Fruit fly (Drosophila melanogaster) whole organism, embryonic: ENCODE data around the gene Sqor.

Source experiments
- CG11696 ChIP-seq: fragments of 200-800 bp; sonication (Bioruptor generic); IDR thresholded peaks from 2 replicates; pipeline ENCODE4 v1.3.6; 2022; ENCODE audit warnings: missing biosample characterization, missing genetic modification characterization
- CG12391 ChIP-seq: fragments of 200-800 bp; sonication (Bioruptor generic); optimal IDR thresholded peaks from 3 replicates; lab custom pipeline; 2018; ENCODE audit warnings: missing biosample characterization, mild to moderate bottlenecking, missing genetic modification characterization, moderate library complexity
- CG15073 ChIP-seq: fragments of 200-800 bp; sonication (Bioruptor generic); optimal IDR thresholded peaks from 2 replicates; lab custom pipeline; 2016; ENCODE audit warnings: missing biosample characterization, missing genetic modification characterization
- CG17912 ChIP-seq: fragments of 200-800 bp; sonication (Bioruptor generic); optimal IDR thresholded peaks from 2 replicates; lab custom pipeline; 2018; ENCODE audit warnings: missing biosample characterization, mild to moderate bottlenecking, missing genetic modification characterization
- CG2116 ChIP-seq: fragments of 200-800 bp; sonication (Bioruptor generic); optimal IDR thresholded peaks from 3 replicates; lab custom pipeline; 2018; ENCODE audit warnings: missing biosample characterization, mild to moderate bottlenecking, missing genetic modification characterization
- CG2889 ChIP-seq: fragments of 200-800 bp; sonication (Bioruptor generic); IDR thresholded peaks from 3 replicates; pipeline ENCODE4 v1.3.6; 2022; ENCODE audit warnings: missing biosample characterization, missing genetic modification characterization
- CG32767 ChIP-seq: fragments of 200-800 bp; sonication (Bioruptor generic); IDR thresholded peaks from 2 replicates; pipeline ENCODE4 v1.3.6; 2022; ENCODE audit warnings: missing biosample characterization, missing genetic modification characterization
- CG34224 ChIP-seq: fragments of 200-800 bp; sonication (Bioruptor generic); IDR thresholded peaks from 3 replicates; pipeline ENCODE4 v1.3.6; 2022; ENCODE audit warnings: missing biosample characterization, missing genetic modification characterization; ENCODE audit not compliant: partially characterized antibody
- CG4617 ChIP-seq: fragments of 200-800 bp; sonication (Bioruptor generic); optimal IDR thresholded peaks from 3 replicates; lab custom pipeline; 2016; ENCODE audit warnings: missing biosample characterization, missing genetic modification characterization, borderline replicate concordance
- CG4854 ChIP-seq: fragments of 200-800 bp; sonication (Bioruptor generic); optimal IDR thresholded peaks from 2 replicates; lab custom pipeline; 2016; ENCODE audit warnings: missing biosample characterization, missing genetic modification characterization, inconsistent platforms
- CG6683 ChIP-seq: fragments of 200-800 bp; sonication (Bioruptor generic); optimal IDR thresholded peaks from 2 replicates; lab custom pipeline; 2017; ENCODE audit warnings: missing biosample characterization, mild to moderate bottlenecking, missing genetic modification characterization, missing genetic modification reagents
- CG6813 ChIP-seq: fragments of 200-800 bp; sonication (Bioruptor generic); optimal IDR thresholded peaks from 2 replicates; lab custom pipeline; 2017; ENCODE audit warnings: missing biosample characterization, missing genetic modification characterization, mild to moderate bottlenecking, moderate library complexity, missing genetic modification reagents
- CG7271 ChIP-seq: fragments of 200-800 bp; sonication (Bioruptor generic); optimal IDR thresholded peaks from 2 replicates; lab custom pipeline; 2018; ENCODE audit warnings: missing biosample characterization, mild to moderate bottlenecking, missing genetic modification characterization, moderate library complexity
- CG7963 ChIP-seq: fragments of 200-800 bp; sonication (Bioruptor generic); IDR thresholded peaks from 3 replicates; pipeline ENCODE4 v1.3.6; 2022; ENCODE audit warnings: missing biosample characterization, missing genetic modification characterization; ENCODE audit not compliant: partially characterized antibody
- CG8478 ChIP-seq: fragments of >200 bp; optimal IDR thresholded peaks from 2 replicates; lab custom pipeline; 2018
- CG9727 ChIP-seq: fragments of 200-800 bp; sonication (Bioruptor generic); optimal IDR thresholded peaks from 3 replicates; lab custom pipeline; 2017; ENCODE audit warnings: missing biosample characterization, mild to moderate bottlenecking, missing genetic modification characterization
- CG9797 ChIP-seq: fragments of 200-800 bp; sonication (Bioruptor generic); optimal IDR thresholded peaks from 3 replicates; lab custom pipeline; 2018; ENCODE audit warnings: missing biosample characterization, mild to moderate bottlenecking, missing genetic modification characterization
- Dek ChIP-seq: fragments of 200-800 bp; sonication (Bioruptor generic); optimal IDR thresholded peaks from 3 replicates; lab custom pipeline; 2019; ENCODE audit warnings: missing biosample characterization, mild to moderate bottlenecking, missing genetic modification characterization, moderate library complexity
- Gsc ChIP-seq: fragments of 200-800 bp; sonication (Bioruptor generic); IDR thresholded peaks from 2 replicates; pipeline ENCODE4 v1.3.6; 2022; ENCODE audit warnings: missing biosample characterization, missing genetic modification characterization
- H2.0 ChIP-seq: fragments of 200-800 bp; sonication (Bioruptor generic); IDR thresholded peaks from 2 replicates; pipeline ENCODE4 v1.3.6; 2022; ENCODE audit warnings: missing biosample characterization, missing genetic modification characterization
- Mes4 ChIP-seq: fragments of 200-800 bp; sonication (Bioruptor generic); optimal IDR thresholded peaks from 2 replicates; lab custom pipeline; 2016; ENCODE audit warnings: missing biosample characterization, missing genetic modification characterization
- Nf-YB ChIP-seq: fragments of 200-800 bp; sonication (Bioruptor generic); optimal IDR thresholded peaks from 3 replicates; lab custom pipeline; 2019; ENCODE audit warnings: missing biosample characterization, mild to moderate bottlenecking, missing genetic modification characterization, moderate library complexity
- Poxn ChIP-seq: fragments of 200-800 bp; sonication (Bioruptor generic); IDR thresholded peaks from 2 replicates; pipeline ENCODE4 v1.3.6; 2022; ENCODE audit warnings: missing biosample characterization, missing genetic modification characterization
- Side ChIP-seq: fragments of 200-800 bp; sonication (Bioruptor generic); optimal IDR thresholded peaks from 2 replicates; lab custom pipeline; 2016; ENCODE audit warnings: missing biosample characterization, missing genetic modification characterization
- Sin3A ChIP-seq: fragments of >200 bp; optimal IDR thresholded peaks from 2 replicates; lab custom pipeline; 2018
- amos ChIP-seq: fragments of 200-800 bp; sonication (Bioruptor generic); IDR thresholded peaks from 2 replicates; pipeline ENCODE4 v1.3.6; 2022; ENCODE audit warnings: missing biosample characterization, missing genetic modification characterization; ENCODE audit not compliant: partially characterized antibody
- aop ChIP-seq: fragments of 200-800 bp; sonication (Bioruptor generic); IDR thresholded peaks from 2 replicates; pipeline ENCODE4 v1.3.6; 2022; ENCODE audit warnings: missing biosample characterization, missing genetic modification characterization
- caup ChIP-seq: fragments of 200-800 bp; sonication (Bioruptor generic); optimal IDR thresholded peaks from 3 replicates; lab custom pipeline; 2017; ENCODE audit warnings: missing biosample characterization, mild to moderate bottlenecking, missing genetic modification characterization, moderate library complexity; ENCODE audit not compliant: severe bottlenecking
- cg ChIP-seq: fragments of 200-800 bp; sonication (Bioruptor generic); optimal IDR thresholded peaks from 3 replicates; lab custom pipeline; 2019; ENCODE audit warnings: missing biosample characterization, mild to moderate bottlenecking, missing genetic modification characterization, moderate library complexity
- ci ChIP-seq: fragments of 200-800 bp; sonication (Bioruptor generic); IDR thresholded peaks from 3 replicates; pipeline ENCODE4 v1.3.6; 2022; ENCODE audit warnings: missing biosample characterization, missing genetic modification characterization
- croc ChIP-seq: fragments of 200-800 bp; sonication (Bioruptor generic); conservative IDR thresholded peaks from 3 replicates; pipeline ENCODE4 v1.3.6; 2022; ENCODE audit warnings: missing biosample characterization, missing genetic modification characterization
- disco-r ChIP-seq: fragments of 200-800 bp; sonication (Bioruptor generic); optimal IDR thresholded peaks from 2 replicates; lab custom pipeline; 2016; ENCODE audit warnings: missing biosample characterization, missing genetic modification characterization
- gce ChIP-seq: fragments of 200-800 bp; sonication (Bioruptor generic); IDR thresholded peaks from 3 replicates; pipeline ENCODE4 v1.3.6; 2022; ENCODE audit warnings: missing biosample characterization, missing genetic modification characterization
- ham ChIP-seq: fragments of 200-800 bp; sonication (Bioruptor generic); IDR thresholded peaks from 2 replicates; pipeline ENCODE4 v1.3.6; 2022; ENCODE audit warnings: missing biosample characterization, missing genetic modification characterization
- hb ChIP-seq: fragments of 200-800 bp; sonication (Bioruptor generic); IDR thresholded peaks from 3 replicates; pipeline ENCODE4 v1.3.6; 2022; ENCODE audit warnings: missing biosample characterization, missing genetic modification characterization; ENCODE audit not compliant: partially characterized antibody
- jumu ChIP-seq: fragments of 200-800 bp; sonication (Bioruptor generic); optimal IDR thresholded peaks from 3 replicates; lab custom pipeline; 2016; ENCODE audit warnings: missing biosample characterization, missing genetic modification characterization
- maf-S ChIP-seq: fragments of 200-800 bp; sonication (Bioruptor generic); optimal IDR thresholded peaks from 2 replicates; lab custom pipeline; 2016; ENCODE audit warnings: missing biosample characterization, missing genetic modification characterization
- mld ChIP-seq: fragments of 200-800 bp; sonication (Bioruptor generic); IDR thresholded peaks from 3 replicates; pipeline ENCODE4 v1.3.6; 2022; ENCODE audit warnings: missing biosample characterization, missing genetic modification characterization; ENCODE audit not compliant: partially characterized antibody
- otp ChIP-seq: fragments of 200-800 bp; sonication (Bioruptor generic); IDR thresholded peaks from 3 replicates; pipeline ENCODE4, ENCODE4 v1.3.6; 2022; ENCODE audit warnings: missing biosample characterization, missing genetic modification characterization
- peb ChIP-seq: fragments of 200-800 bp; sonication (Bioruptor generic); IDR thresholded peaks from 2 replicates; pipeline ENCODE4 v1.3.6; 2022; ENCODE audit warnings: missing biosample characterization, missing genetic modification characterization
- phol ChIP-seq: fragments of 200-800 bp; sonication (Bioruptor generic); optimal IDR thresholded peaks from 3 replicates; lab custom pipeline; 2018; ENCODE audit warnings: missing biosample characterization, mild to moderate bottlenecking, missing genetic modification characterization, moderate library complexity
- pzg ChIP-seq: fragments of 200-800 bp; sonication (Bioruptor generic); optimal IDR thresholded peaks from 3 replicates; lab custom pipeline; 2018; ENCODE audit warnings: missing biosample characterization, mild to moderate bottlenecking, missing genetic modification characterization, moderate library complexity
- sens ChIP-seq: fragments of 200-800 bp; sonication (Bioruptor generic); peaks from one replicate; lab custom pipeline; 2016; ENCODE audit warnings: missing biosample characterization, missing genetic modification characterization
- stc ChIP-seq: fragments of 200-800 bp; sonication (Bioruptor generic); IDR thresholded peaks from 2 replicates; pipeline ENCODE4 v1.3.6; 2022; ENCODE audit warnings: missing biosample characterization, missing genetic modification characterization
- twi ChIP-seq: fragments of 200-800 bp; optimal IDR thresholded peaks from 2 replicates; lab custom pipeline; 2019; ENCODE audit warnings: missing biosample characterization, mild to moderate bottlenecking, missing genetic modification characterization, moderate library complexity
- unpg ChIP-seq: fragments of 200-800 bp; sonication (Bioruptor generic); optimal IDR thresholded peaks from 3 replicates; lab custom pipeline; 2018; ENCODE audit warnings: missing biosample characterization, mild to moderate bottlenecking, missing genetic modification characterization, moderate library complexity
- usp ChIP-seq: fragments of >200 bp; optimal IDR thresholded peaks from 2 replicates; lab custom pipeline; 2017; ENCODE audit warnings: missing biosample characterization, missing genetic modification characterization
- wek ChIP-seq: fragments of 200-800 bp; sonication (Bioruptor generic); optimal IDR thresholded peaks from 3 replicates; lab custom pipeline; 2018; ENCODE audit warnings: missing biosample characterization, mild to moderate bottlenecking, missing genetic modification characterization, moderate library complexity

The Sqor gene

DNA sequence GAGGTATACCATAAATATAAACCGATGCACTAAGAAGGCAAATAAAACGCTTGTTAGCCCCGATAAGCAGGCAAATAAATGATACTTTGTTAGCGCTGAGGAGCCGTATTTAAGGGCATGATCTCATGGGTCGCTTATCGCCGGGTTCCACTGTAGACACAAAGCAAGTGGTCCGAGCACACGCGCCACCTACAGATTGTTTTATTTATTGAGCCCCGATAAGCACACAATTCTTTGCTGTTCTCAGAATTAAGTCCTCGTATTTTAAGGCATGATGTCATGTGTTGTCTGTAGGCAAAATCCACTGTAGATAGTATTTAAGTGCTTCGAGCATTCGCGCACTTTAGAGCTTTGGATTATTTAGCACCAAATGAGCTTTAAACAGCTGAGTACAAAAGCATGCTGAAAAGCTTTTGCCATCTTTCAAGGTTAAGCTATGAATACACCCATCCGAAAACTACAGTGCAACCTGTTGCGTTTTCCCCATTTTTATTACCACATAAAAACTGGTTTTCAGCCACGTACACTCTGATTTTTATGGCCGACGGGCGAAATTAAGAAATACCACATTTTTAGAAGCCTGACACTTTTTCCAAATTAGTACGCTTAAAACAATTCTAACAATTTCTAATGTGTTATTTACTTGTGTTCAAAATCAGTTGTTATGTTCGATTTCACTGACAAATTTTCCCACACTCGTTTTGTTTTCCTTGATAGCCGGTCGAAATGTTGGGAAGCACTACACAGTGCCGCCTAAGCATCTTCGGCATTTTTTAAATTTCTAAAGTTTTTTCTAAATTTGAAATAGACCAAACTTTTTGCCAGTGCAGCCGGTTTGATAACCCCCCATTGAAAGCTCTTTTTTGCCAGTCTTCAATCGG is at the start of gene Sqor (continued):
- TF ChIP-seq Side (GFP tag; lab: Kevin White, UChicago) = peak; percentile 87
- TF ChIP-seq CG2889 (GFP tag; lab: Robert Waterston, UW) = peak; percentile 58; the same call in 2 of the 3 replicates
- TF ChIP-seq unpg (GFP tag; lab: Kevin White, UChicago) = peak; percentile 86
- TF ChIP-seq CG8478 (lab: Kevin White, UChicago) = no peak
- peak; percentile 67 for TF ChIP-seq otp
- peak; percentile 81 for TF ChIP-seq CG4854 (GFP tag; lab: Kevin White, UChicago)
- peak; percentile 87 for TF ChIP-seq CG9727 (GFP tag; lab: Kevin White, UChicago)
- TF ChIP-seq Poxn (GFP tag; lab: Robert Waterston, UW) = peak; percentile 61
- no peak; the same call in none of the 2 replicates for TF ChIP-seq peb (GFP tag; lab: Robert Waterston, UW)
- TF ChIP-seq wek = peak; percentile 58
- peak; percentile 33 for TF ChIP-seq twi (tag; lab: Kevin White, UChicago)
- peak; percentile 82 for TF ChIP-seq jumu (GFP tag; lab: Kevin White, UChicago)
- peak; percentile 74 for TF ChIP-seq phol (tag; lab: Kevin White, UChicago)
- peak; percentile 60 for TF ChIP-seq CG6683 (GFP tag; lab: Kevin White, UChicago)
- TF ChIP-seq Nf-YB (GFP tag; lab: Kevin White, UChicago) = peak; percentile 68
- peak; percentile 54 for TF ChIP-seq CG2116 (GFP tag; lab: Kevin White, UChicago)
- peak; percentile 73; the same call in 1 of the 2 replicates for TF ChIP-seq aop (GFP tag; lab: Robert Waterston, UW)
- no peak for TF ChIP-seq CG34224
- TF ChIP-seq cg (GFP tag; lab: Kevin White, UChicago) = peak; percentile 20
- TF ChIP-seq usp (GFP tag; lab: Kevin White, UChicago) = no peak
- no peak for TF ChIP-seq CG7963 (GFP tag; lab: Robert Waterston, UW)
- TF ChIP-seq CG15073 (GFP tag; lab: Kevin White, UChicago) = peak; percentile 49
- TF ChIP-seq CG4617 = peak; percentile 4
- 0 out of 3 replicates have a peak, but pooled peaks have one; percentile 13 for TF ChIP-seq croc (GFP tag; lab: Robert Waterston, UW)
- no peak for TF ChIP-seq hb (GFP tag; lab: Robert Waterston, UW)
- peak; percentile 91 for TF ChIP-seq Dek (tag; lab: Kevin White, UChicago)
- peak; percentile 58; the same call in 1 of the 2 replicates for TF ChIP-seq CG11696
- no peak for TF ChIP-seq Sin3A (lab: Kevin White, UChicago)
- no peak for TF ChIP-seq CG9797
- TF ChIP-seq pzg = peak; percentile 25
- TF ChIP-seq Mes4 (GFP tag; lab: Kevin White, UChicago) = peak; percentile 71
- TF ChIP-seq H2.0 = peak; percentile 66; the same call in 1 of the 2 replicates
- peak; percentile 94 for TF ChIP-seq sens (GFP tag; lab: Kevin White, UChicago)
- TF ChIP-seq stc (GFP tag; lab: Robert Waterston, UW) = peak; percentile 72
- peak; percentile 80 for TF ChIP-seq ci
- no peak for TF ChIP-seq Gsc (GFP tag; lab: Robert Waterston, UW)
- TF ChIP-seq caup = peak; percentile 87
- no peak for TF ChIP-seq mld (GFP tag; lab: Robert Waterston, UW)
- peak; percentile 76 for TF ChIP-seq CG32767
- TF ChIP-seq CG17912 (GFP tag; lab: Kevin White, UChicago) = peak; percentile 66
- peak; percentile 84 for TF ChIP-seq CG12391
- peak; percentile 70; the same call in 1 of the 2 replicates for TF ChIP-seq ham
- TF ChIP-seq CG6813 (GFP tag; lab: Kevin White, UChicago) = peak; percentile 74
- TF ChIP-seq maf-S (GFP tag; lab: Kevin White, UChicago) = peak; percentile 90
- no peak for TF ChIP-seq CG7271 (tag; lab: Kevin White, UChicago)
- peak; percentile 36; the same call in 1 of the 2 replicates for TF ChIP-seq amos (GFP tag; lab: Robert Waterston, UW)
- TF ChIP-seq gce (GFP tag; lab: Robert Waterston, UW) = peak; percentile 55; the same call in 1 of the 3 replicates
- peak; percentile 85 for TF ChIP-seq disco-r (GFP tag; lab: Kevin White, UChicago)
